Worm (Caenorhabditis elegans) whole organism, midembryonic: ENCODE data around the gene ZK596.2.
"Not testable (repeated sequence)": the region's sequence is repeated elsewhere in the genome, so short reads cannot be mapped to it uniquely, and the experiment has no call there.

Source experiments
- T22C8.4 ChIP-seq: fragments of 200-800 bp; sonication (Bioruptor generic); IDR thresholded peaks from 2 replicates; pipeline ENCODE4 v1.3.6; 2022; ENCODE audit warnings: missing genetic modification characterization, missing compliant biosample characterization
- cog-1 ChIP-seq: sonication (generic microtip); optimal IDR thresholded peaks from 2 replicates; lab custom pipeline; 2016; ENCODE audit warnings: missing genetic modification characterization, missing compliant biosample characterization
- flt-1 ChIP-seq: fragments of 200-800 bp; sonication (Bioruptor generic); IDR thresholded peaks from 2 replicates; pipeline ENCODE4 v1.3.6; 2022; ENCODE audit warnings: missing genetic modification characterization, missing compliant biosample characterization
- klf-2 ChIP-seq: fragments of 200-800 bp; sonication (Bioruptor generic); conservative IDR thresholded peaks from 2 replicates; pipeline ENCODE4 v1.3.6; 2022; ENCODE audit warnings: missing genetic modification reagents, missing genetic modification characterization, missing compliant biosample characterization
- med-1 ChIP-seq: sonication (generic microtip); optimal IDR thresholded peaks from 2 replicates; lab custom pipeline; 2017; ENCODE audit warnings: missing genetic modification characterization, mild to moderate bottlenecking, missing compliant biosample characterization, antibody characterized with exemption, missing genetic modification reagents; ENCODE audit not compliant: insufficient read depth
- ref-1 ChIP-seq: fragments of 200-800 bp; sonication (Bioruptor generic); conservative IDR thresholded peaks from 2 replicates; pipeline ENCODE4 v1.3.6; 2022; ENCODE audit warnings: missing genetic modification reagents, missing genetic modification characterization, missing compliant biosample characterization
- tab-1 ChIP-seq: fragments of 200-800 bp; sonication (Bioruptor generic); IDR thresholded peaks from 2 replicates; pipeline ENCODE4 v1.3.6; 2022; ENCODE audit warnings: missing genetic modification characterization, missing compliant biosample characterization
- ztf-23 ChIP-seq: fragments of 200-800 bp; sonication (Bioruptor generic); IDR thresholded peaks from 2 replicates; pipeline ENCODE4 v1.3.6; 2022; ENCODE audit warnings: missing genetic modification reagents, missing genetic modification characterization, missing compliant biosample characterization
- ztf-29 ChIP-seq: fragments of 200-800 bp; sonication (Bioruptor generic); IDR thresholded peaks from 2 replicates; pipeline ENCODE4 v1.3.6; 2022; ENCODE audit warnings: missing genetic modification reagents, missing genetic modification characterization, missing compliant biosample characterization

The ZK596.2 gene

ce11 chrIV:10909206-10909605 lies at the start of gene ZK596.2:
ZK596.2 (minus strand) TSS chrIV:10909306.
- TF ChIP-seq cog-1 (tag; lab: Kevin White, UChicago), result no peak
- no peak for TF ChIP-seq klf-2 (GFP tag; lab: Robert Waterston, UW)
- no peak for TF ChIP-seq T22C8.4 (GFP tag; lab: Robert Waterston, UW)
- TF ChIP-seq ref-1 (GFP tag; lab: Robert Waterston, UW), result no peak
- no peak for TF ChIP-seq med-1 (GFP tag; lab: Kevin White, UChicago)
- no peak for TF ChIP-seq flt-1
- no peak for TF ChIP-seq ztf-23 (GFP tag; lab: Robert Waterston, UW)
- no peak for TF ChIP-seq ztf-29
- no peak for TF ChIP-seq tab-1 (GFP tag; lab: Robert Waterston, UW)

ce11 chrIV:10958230-10958588 lies 49.1 kb upstream of the ZK596.2 start, which contains the start of gene sri-19:
sri-19 (plus strand) TSS chrIV:10958372.
- TF ChIP-seq ztf-29 (no peak), klf-2 (GFP tag; lab: Robert Waterston, UW) (no peak), tab-1 (GFP tag; lab: Robert Waterston, UW) (no peak), ref-1 (GFP tag; lab: Robert Waterston, UW) (no peak), ztf-23 (GFP tag; lab: Robert Waterston, UW) (no peak), T22C8.4 (GFP tag; lab: Robert Waterston, UW) (no peak), flt-1 (no peak), med-1 (GFP tag; lab: Kevin White, UChicago) (no peak), cog-1 (tag; lab: Kevin White, UChicago) (no peak)

ce11 chrIV:10957583-10958229 lies 48.6 kb upstream of the ZK596.2 start, which contains the start of gene Y69E1A.5:
Y69E1A.5 (minus strand) TSS chrIV:10957655.
- TF ChIP-seq flt-1 (no peak), med-1 (GFP tag; lab: Kevin White, UChicago) (no peak), klf-2 (GFP tag; lab: Robert Waterston, UW) (no peak), cog-1 (tag; lab: Kevin White, UChicago) (no peak), ztf-23 (GFP tag; lab: Robert Waterston, UW) (no peak), T22C8.4 (GFP tag; lab: Robert Waterston, UW) (no peak), ref-1 (GFP tag; lab: Robert Waterston, UW) (no peak), ztf-29 (no peak), tab-1 (GFP tag; lab: Robert Waterston, UW) (no peak)

ce11 chrIV:10954955-10955354 lies 45.8 kb upstream of the ZK596.2 start, which contains the start of gene Y69E1A.4:
Y69E1A.4 (plus strand) TSS chrIV:10955255.
- not testable (repeated sequence) for TF ChIP-seq ztf-23 (GFP tag; lab: Robert Waterston, UW); cog-1 (tag; lab: Kevin White, UChicago); med-1 (GFP tag; lab: Kevin White, UChicago)

- no peak for TF ChIP-seq flt-1
Observed at ce11 chrIV:10951997-10952396, 42.9 kb upstream of the ZK596.2 start, which contains the start of gene Y69E1A.3. Y69E1A.3 (plus strand) TSS chrIV:10952297.

ce11 chrIV:10950363-10951214 lies 41.5 kb upstream of the ZK596.2 start:
- TF ChIP-seq flt-1 (no peak), ztf-23 (GFP tag; lab: Robert Waterston, UW) (no peak)

ce11 chrIV:10949510-10949909 lies 40.4 kb upstream of the ZK596.2 start, which contains the start of gene nsph-3.1:
nsph-3.1 (plus strand) TSS chrIV:10949810.
- TF ChIP-seq T22C8.4 (GFP tag; lab: Robert Waterston, UW), result no peak
- no peak for TF ChIP-seq med-1 (GFP tag; lab: Kevin White, UChicago)
- no peak for TF ChIP-seq ztf-29
- no peak for TF ChIP-seq ztf-23 (GFP tag; lab: Robert Waterston, UW)
- no peak for TF ChIP-seq cog-1 (tag; lab: Kevin White, UChicago)
- no peak for TF ChIP-seq klf-2 (GFP tag; lab: Robert Waterston, UW)
- no peak for TF ChIP-seq tab-1 (GFP tag; lab: Robert Waterston, UW)
- no peak for TF ChIP-seq ref-1 (GFP tag; lab: Robert Waterston, UW)
- no peak for TF ChIP-seq flt-1

ce11 chrIV:10948797-10949196 lies 39.7 kb upstream of the ZK596.2 start, which contains the start of gene Y69E1A.1:
Y69E1A.1 (minus strand) TSS chrIV:10948897.
- TF ChIP-seq T22C8.4 (GFP tag; lab: Robert Waterston, UW) (no peak), ref-1 (GFP tag; lab: Robert Waterston, UW) (no peak), cog-1 (tag; lab: Kevin White, UChicago) (no peak), ztf-23 (GFP tag; lab: Robert Waterston, UW) (no peak), flt-1 (no peak)

- TF ChIP-seq cog-1 (tag; lab: Kevin White, UChicago) (peak; percentile 25), T22C8.4 (GFP tag; lab: Robert Waterston, UW) (peak; percentile 74), tab-1 (GFP tag; lab: Robert Waterston, UW) (no peak)
Observed at ce11 chrIV:10936906-10937540, 27.9 kb upstream of the ZK596.2 start, which contains the start of gene fic-1. fic-1 (plus strand) TSS chrIV:10937454.
